Worm (Caenorhabditis elegans) whole organism, L4/young adult: ENCODE results near the gene ZK792.12.

ENCODE experiments used
- dao-5 ChIP-seq: sonication (generic microtip); optimal IDR thresholded peaks from 2 replicates; lab custom pipeline; 2016; ENCODE audit warnings: missing genotype, missing genetic modification characterization, moderate library complexity, missing compliant biosample characterization
- him-1 ChIP-seq: sonication (generic microtip); optimal IDR thresholded peaks from 2 replicates; lab custom pipeline; 2016; ENCODE audit warnings: missing genotype, missing genetic modification reagents, missing genetic modification characterization, missing compliant biosample characterization

ce11 chrIV:11703685-11704296, 10.2 kb downstream of the ZK792.12 start, which contains the start of the genes T22B3.3 and alg-3:
- TF ChIP-seq him-1 (tag; lab: Kevin White, UChicago) (no peak), dao-5 (tag; lab: Kevin White, UChicago) (no peak)
